Worm (Caenorhabditis elegans) whole organism, L2 larva: ENCODE measurements around the gene C06C6.8.

ENCODE experiments used
- C34F6.9 ChIP-seq: fragments of 150-350 bp; optimal IDR thresholded peaks from 2 replicates; lab custom pipeline; 2014; ENCODE audit warnings: missing biosample characterization, missing genetic modification characterization
- alr-1 ChIP-seq: fragments of 150-350 bp; optimal IDR thresholded peaks from 2 replicates; lab custom pipeline; 2014; ENCODE audit warnings: missing biosample characterization, missing genetic modification characterization
- ceh-16 ChIP-seq: fragments of 150-350 bp; optimal IDR thresholded peaks from 2 replicates; lab custom pipeline; 2014; ENCODE audit warnings: missing biosample characterization, missing genetic modification characterization
- dmd-4 ChIP-seq: sonication (generic microtip); optimal IDR thresholded peaks from 2 replicates; lab custom pipeline; 2017; ENCODE audit warnings: missing biosample characterization, missing genetic modification characterization
- elt-1 ChIP-seq: fragments of 150-350 bp; optimal IDR thresholded peaks from 2 replicates; lab custom pipeline; 2014; ENCODE audit warnings: missing biosample characterization, missing genetic modification characterization
- lsy-2 ChIP-seq, 2 experiments: fragments of 150-350 bp in 1 of 2; sonication (generic microtip) in 1 of 2; optimal IDR thresholded peaks; 2 replicates each; lab custom pipeline; 2014 to 2017; ENCODE audit warnings: missing biosample characterization in 2 of 2, missing genetic modification characterization in 2 of 2
- mdl-1 ChIP-seq, 2 experiments: fragments of 150-350 bp in 1 of 2; sonication (generic microtip) in 1 of 2; optimal IDR thresholded peaks; 2 replicates each; lab custom pipeline; 2017; ENCODE audit warnings: missing biosample characterization in 2 of 2, missing genetic modification characterization in 2 of 2
- nhr-12 ChIP-seq: fragments of 150-350 bp; optimal IDR thresholded peaks from 2 replicates; lab custom pipeline; 2014; ENCODE audit warnings: missing biosample characterization, missing genetic modification characterization
- snpc-4 ChIP-seq: fragments of 150-350 bp; optimal IDR thresholded peaks from 2 replicates; lab custom pipeline; 2014; ENCODE audit warnings: missing biosample characterization, missing genetic modification characterization
- unc-39 ChIP-seq: fragments of 150-350 bp; optimal IDR thresholded peaks from 2 replicates; lab custom pipeline; 2014; ENCODE audit warnings: missing biosample characterization, missing genetic modification characterization
- unc-62 ChIP-seq: fragments of 150-350 bp; optimal IDR thresholded peaks from 2 replicates; lab custom pipeline; 2014; ENCODE audit warnings: missing biosample characterization, missing genetic modification reagents, missing genetic modification characterization
- zag-1 ChIP-seq: fragments of 150-350 bp; optimal IDR thresholded peaks from 2 replicates; lab custom pipeline; 2014; ENCODE audit warnings: missing biosample characterization, missing genetic modification characterization
- ztf-11 ChIP-seq: sonication (generic microtip); optimal IDR thresholded peaks from 2 replicates; lab custom pipeline; 2017; ENCODE audit warnings: missing biosample characterization, missing genetic modification characterization

- TF ChIP-seq unc-39 (tag; lab: Kevin White, UChicago), result no peak
- no peak for TF ChIP-seq alr-1 (tag; lab: Kevin White, UChicago)
- no peak for TF ChIP-seq snpc-4 (tag; lab: Kevin White, UChicago)
- no peak for TF ChIP-seq ceh-16 (tag; lab: Kevin White, UChicago)
- no peak for TF ChIP-seq unc-62 (GFP tag; lab: Kevin White, UChicago)
- no peak for TF ChIP-seq elt-1
- TF ChIP-seq zag-1 (tag; lab: Kevin White, UChicago), result no peak
- TF ChIP-seq mdl-1 (tag; optimal IDR thresholded peaks at IDR 0.05; lab: Kevin White, UChicago), result no peak
- no peak for TF ChIP-seq dmd-4
- no peak for TF ChIP-seq ztf-11 (tag; lab: Kevin White, UChicago)
- no peak for TF ChIP-seq nhr-12 (tag; lab: Kevin White, UChicago)
- no peak for TF ChIP-seq C34F6.9 (tag; lab: Kevin White, UChicago)
- TF ChIP-seq lsy-2 (tag; optimal IDR thresholded peaks at IDR 0.05; lab: Kevin White, UChicago), result no peak
Measured at ce11 chrV:16031571-16031970, 34.6 kb downstream of the C06C6.8 start, which contains the start of gene T10C6.7.
